Fruit fly (Drosophila melanogaster) S2 (cell line): ENCODE data around the gene ems.

ENCODE experiments used
- CG8478 ChIP-seq: fragments of >200 bp; optimal IDR thresholded peaks from 2 replicates; lab custom pipeline; 2018
- CTCF ChIP-seq, 2 experiments: fragments of >200 bp; optimal IDR thresholded peaks; 2 replicates each; lab custom pipeline; 2018

DNA sequence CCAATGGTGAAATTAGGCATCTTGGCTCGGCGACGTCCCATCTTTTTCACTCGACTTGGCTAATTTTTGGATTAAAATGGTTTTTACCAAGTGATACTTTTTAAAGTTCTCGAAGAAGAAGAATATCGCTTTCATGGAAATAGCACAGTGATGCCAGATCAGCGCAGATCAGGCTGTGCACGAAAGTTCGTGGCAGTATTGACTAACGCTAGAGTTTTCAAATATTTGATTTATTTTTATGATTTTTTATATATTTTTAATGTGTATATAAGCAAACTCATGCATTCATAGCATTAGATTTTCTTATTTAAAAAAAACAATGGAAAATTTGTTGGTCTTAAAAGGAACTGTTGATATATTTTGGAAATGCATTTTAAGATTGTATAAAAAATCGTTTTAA, 49.4 kb downstream of the ems start, which contains the start of gene CG9926:
- no peak for TF ChIP-seq CG8478 (lab: Kevin White, UChicago)
- no peak for TF ChIP-seq CTCF (optimal IDR thresholded peaks at IDR 0.05; lab: Kevin White, UChicago)
